Worm (Caenorhabditis elegans) whole organism, L2 larva: ENCODE data around the gene wht-2.

ENCODE experiments used
- C34F6.9 ChIP-seq: fragments of 150-350 bp; optimal IDR thresholded peaks from 2 replicates; lab custom pipeline; 2014; ENCODE audit warnings: missing biosample characterization, missing genetic modification characterization
- F13H6.1 ChIP-seq: sonication (generic microtip); optimal IDR thresholded peaks from 2 replicates; lab custom pipeline; 2016; ENCODE audit warnings: missing genetic modification characterization, missing compliant biosample characterization
- R02D3.7 ChIP-seq: fragments of 150-350 bp; optimal IDR thresholded peaks from 2 replicates; lab custom pipeline; 2014; ENCODE audit warnings: missing biosample characterization, missing genetic modification characterization
- ZK546.5 ChIP-seq: sonication (generic microtip); optimal IDR thresholded peaks from 2 replicates; lab custom pipeline; 2017; ENCODE audit warnings: missing biosample characterization, missing genetic modification characterization
- aly-2 ChIP-seq: fragments of 150-350 bp; optimal IDR thresholded peaks from 2 replicates; lab custom pipeline; 2014; ENCODE audit warnings: missing biosample characterization, missing genetic modification characterization
- ama-1 ChIP-seq: fragments of 150-350 bp; optimal IDR thresholded peaks from 2 replicates; lab custom pipeline; 2018; ENCODE audit warnings: inconsistent platforms
- ceh-16 ChIP-seq: fragments of 150-350 bp; optimal IDR thresholded peaks from 2 replicates; lab custom pipeline; 2014; ENCODE audit warnings: missing biosample characterization, missing genetic modification characterization
- crh-2 ChIP-seq: sonication (generic microtip); optimal IDR thresholded peaks from 2 replicates; lab custom pipeline; 2017; ENCODE audit warnings: missing biosample characterization, missing genetic modification characterization
- dmd-4 ChIP-seq: sonication (generic microtip); optimal IDR thresholded peaks from 2 replicates; lab custom pipeline; 2017; ENCODE audit warnings: missing biosample characterization, missing genetic modification characterization
- egl-27 ChIP-seq: sonication (generic microtip); optimal IDR thresholded peaks from 3 replicates; lab custom pipeline; 2017; ENCODE audit warnings: missing biosample characterization, missing genetic modification reagents, missing genetic modification characterization
- elt-3 ChIP-seq: sonication (generic microtip); optimal IDR thresholded peaks from 2 replicates; lab custom pipeline; 2017; ENCODE audit warnings: missing biosample characterization, missing genetic modification characterization
- fos-1 ChIP-seq: fragments of 150-350 bp; optimal IDR thresholded peaks from 2 replicates; lab custom pipeline; 2014; ENCODE audit warnings: missing biosample characterization, missing genetic modification characterization
- gmeb-1 ChIP-seq: fragments of 150-350 bp; optimal IDR thresholded peaks from 2 replicates; lab custom pipeline; 2014; ENCODE audit warnings: missing biosample characterization, missing genetic modification characterization
- lin-13 ChIP-seq: fragments of 150-350 bp; optimal IDR thresholded peaks from 2 replicates; lab custom pipeline; 2014; ENCODE audit warnings: missing biosample characterization, missing genetic modification reagents, missing genetic modification characterization
- lin-39 ChIP-seq: fragments of 150-350 bp; optimal IDR thresholded peaks from 2 replicates; lab custom pipeline; 2014; ENCODE audit warnings: missing biosample characterization, missing genetic modification reagents, missing genetic modification characterization
- lsy-2 ChIP-seq, 2 experiments: fragments of 150-350 bp in 1 of 2; sonication (generic microtip) in 1 of 2; optimal IDR thresholded peaks; 2 replicates each; lab custom pipeline; 2014 to 2017; ENCODE audit warnings: missing biosample characterization in 2 of 2, missing genetic modification characterization in 2 of 2
- mab-5 ChIP-seq: fragments of 150-350 bp; optimal IDR thresholded peaks from 2 replicates; lab custom pipeline; 2014; ENCODE audit warnings: missing biosample characterization, missing genetic modification characterization
- mbf-1 ChIP-seq: sonication (generic microtip); optimal IDR thresholded peaks from 2 replicates; lab custom pipeline; 2017; ENCODE audit warnings: missing biosample characterization, missing genetic modification characterization
- nhr-10 ChIP-seq: sonication (generic microtip); optimal IDR thresholded peaks from 2 replicates; lab custom pipeline; 2017; ENCODE audit warnings: missing biosample characterization, missing genetic modification characterization
- nhr-12 ChIP-seq: fragments of 150-350 bp; optimal IDR thresholded peaks from 2 replicates; lab custom pipeline; 2014; ENCODE audit warnings: missing biosample characterization, missing genetic modification characterization
- nhr-129 ChIP-seq: fragments of 150-350 bp; optimal IDR thresholded peaks from 2 replicates; lab custom pipeline; 2014; ENCODE audit warnings: missing biosample characterization, missing genetic modification characterization
- nhr-21 ChIP-seq: fragments of 150-350 bp; optimal IDR thresholded peaks from 2 replicates; lab custom pipeline; 2014; ENCODE audit warnings: missing biosample characterization, missing genetic modification characterization
- nhr-23 ChIP-seq: fragments of 150-350 bp; optimal IDR thresholded peaks from 2 replicates; lab custom pipeline; 2014; ENCODE audit warnings: missing biosample characterization, missing genetic modification reagents, missing genetic modification characterization
- nhr-237 ChIP-seq: fragments of 150-350 bp; optimal IDR thresholded peaks from 2 replicates; lab custom pipeline; 2014; ENCODE audit warnings: missing biosample characterization, missing genetic modification characterization
- nhr-25 ChIP-seq: fragments of 150-350 bp; sonication (generic microtip); optimal IDR thresholded peaks from 3 replicates; lab custom pipeline; 2014; ENCODE audit warnings: missing biosample characterization, missing genetic modification characterization
- nhr-6 ChIP-seq: fragments of 150-350 bp; optimal IDR thresholded peaks from 2 replicates; lab custom pipeline; 2014; ENCODE audit warnings: missing biosample characterization, missing genetic modification characterization
- nhr-77 ChIP-seq: fragments of 150-350 bp; optimal IDR thresholded peaks from 2 replicates; lab custom pipeline; 2014; ENCODE audit warnings: missing biosample characterization, missing genetic modification characterization
- peb-1 ChIP-seq: fragments of 150-350 bp; optimal IDR thresholded peaks from 2 replicates; lab custom pipeline; 2014; ENCODE audit warnings: missing biosample characterization, missing genetic modification characterization
- sem-4 ChIP-seq: fragments of 150-350 bp; optimal IDR thresholded peaks from 2 replicates; lab custom pipeline; 2014; ENCODE audit warnings: missing biosample characterization, missing genetic modification reagents, missing genetic modification characterization
- skn-1 ChIP-seq: sonication (generic microtip); optimal IDR thresholded peaks from 2 replicates; lab custom pipeline; 2017; ENCODE audit warnings: missing biosample characterization, missing genetic modification characterization
- sma-3 ChIP-seq: sonication (generic microtip); optimal IDR thresholded peaks from 2 replicates; lab custom pipeline; 2016; ENCODE audit warnings: missing genetic modification reagents, missing genetic modification characterization, missing compliant biosample characterization
- sma-9 ChIP-seq, 2 experiments: fragments of 150-350 bp in 1 of 2; sonication (generic microtip) in 1 of 2; optimal IDR thresholded peaks; 2 replicates each; lab custom pipeline; 2014 to 2016; ENCODE audit warnings: missing genetic modification characterization in 2 of 2, mild to moderate bottlenecking in 1 of 2, missing biosample characterization in 1 of 2, missing compliant biosample characterization in 1 of 2, missing genetic modification reagents in 1 of 2, moderate library complexity in 1 of 2
- snpc-4 ChIP-seq: fragments of 150-350 bp; optimal IDR thresholded peaks from 2 replicates; lab custom pipeline; 2014; ENCODE audit warnings: missing biosample characterization, missing genetic modification characterization
- unc-39 ChIP-seq: fragments of 150-350 bp; optimal IDR thresholded peaks from 2 replicates; lab custom pipeline; 2014; ENCODE audit warnings: missing biosample characterization, missing genetic modification characterization
- unc-55 ChIP-seq: fragments of 150-350 bp; sonication (generic microtip); optimal IDR thresholded peaks from 3 replicates; lab custom pipeline; 2014; ENCODE audit warnings: missing biosample characterization, missing genetic modification reagents, missing genetic modification characterization
- unc-62 ChIP-seq: fragments of 150-350 bp; optimal IDR thresholded peaks from 2 replicates; lab custom pipeline; 2014; ENCODE audit warnings: missing biosample characterization, missing genetic modification reagents, missing genetic modification characterization
- zag-1 ChIP-seq: fragments of 150-350 bp; optimal IDR thresholded peaks from 2 replicates; lab custom pipeline; 2014; ENCODE audit warnings: missing biosample characterization, missing genetic modification characterization
- ztf-1 ChIP-seq: fragments of 200-800 bp; sonication (Bioruptor generic); conservative IDR thresholded peaks from 2 replicates; pipeline ENCODE4 v1.3.6; 2022; ENCODE audit warnings: missing genetic modification characterization, missing compliant biosample characterization
- ztf-11 ChIP-seq: sonication (generic microtip); optimal IDR thresholded peaks from 2 replicates; lab custom pipeline; 2017; ENCODE audit warnings: missing biosample characterization, missing genetic modification characterization
- ztf-4 ChIP-seq: fragments of 150-350 bp; optimal IDR thresholded peaks from 2 replicates; lab custom pipeline; 2014; ENCODE audit warnings: missing biosample characterization, missing genetic modification characterization

wht-2 gene

DNA sequence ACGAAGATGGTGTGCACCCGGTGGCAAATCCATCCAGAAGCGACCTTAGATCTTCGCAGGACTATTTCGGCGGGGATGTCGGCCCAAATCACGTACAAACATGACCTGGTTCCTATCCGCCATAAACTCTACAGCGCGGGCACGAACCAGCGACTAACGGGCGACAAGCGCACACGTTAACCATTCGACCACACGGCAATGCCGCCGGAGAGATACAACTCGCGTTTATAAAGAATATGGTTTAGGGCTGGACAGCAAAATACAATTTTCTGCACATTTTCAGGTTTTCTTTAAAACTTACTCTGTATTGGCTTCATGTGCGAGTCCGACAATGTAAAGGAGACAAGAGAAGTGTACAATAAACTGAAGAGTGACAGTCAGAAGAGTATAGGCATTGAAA is 3.8 kb downstream of the wht-2 start (continued):
- TF ChIP-seq ztf-4 (tag; lab: Kevin White, UChicago) (peak; percentile 68), dmd-4 (tag; lab: Kevin White, UChicago) (no peak), nhr-129 (tag; lab: Kevin White, UChicago) (peak; percentile 79), nhr-77 (peak; percentile 17), aly-2 (tag; lab: Kevin White, UChicago) (no peak), zag-1 (tag; lab: Kevin White, UChicago) (peak; percentile 46), lsy-2 (tag; optimal IDR thresholded peaks at IDR 0.05; lab: Kevin White, UChicago) (peak; percentile 32 to 56), ztf-11 (tag; lab: Kevin White, UChicago) (no peak), nhr-21 (tag; lab: Kevin White, UChicago) (peak; percentile 50), fos-1 (tag; lab: Kevin White, UChicago) (peak; percentile 21), egl-27 (tag; lab: Kevin White, UChicago) (peak; percentile 54), gmeb-1 (peak; percentile 54), F13H6.1 (tag; lab: Kevin White, UChicago) (peak; percentile 60), snpc-4 (tag; lab: Kevin White, UChicago) (peak; percentile 40), sma-9 (GFP tag; optimal IDR thresholded peaks at IDR 0.05; lab: Kevin White, UChicago) (peak; percentile 86), sma-9 (tag; optimal IDR thresholded peaks at IDR 0.05; lab: Kevin White, UChicago) (no peak), unc-55 (GFP tag; lab: Kevin White, UChicago) (peak; percentile 38), elt-3 (tag; lab: Kevin White, UChicago) (no peak), peb-1 (tag; lab: Kevin White, UChicago) (no peak), skn-1 (tag; lab: Kevin White, UChicago) (no peak), mbf-1 (tag; lab: Kevin White, UChicago) (no peak), unc-62 (no peak), lin-13 (GFP tag; lab: Kevin White, UChicago) (peak; percentile 71)

- TF ChIP-seq nhr-77 (no peak), C34F6.9 (no peak), unc-62 (no peak), zag-1 (tag; lab: Kevin White, UChicago) (no peak), fos-1 (tag; lab: Kevin White, UChicago) (no peak), aly-2 (tag; lab: Kevin White, UChicago) (no peak), elt-3 (tag; lab: Kevin White, UChicago) (no peak), ceh-16 (tag; lab: Kevin White, UChicago) (no peak), crh-2 (no peak), nhr-23 (tag; lab: Kevin White, UChicago) (no peak), ztf-4 (tag; lab: Kevin White, UChicago) (no peak), unc-39 (tag; lab: Kevin White, UChicago) (no peak), nhr-10 (tag; lab: Kevin White, UChicago) (no peak), nhr-25 (tag; lab: Kevin White, UChicago) (no peak), sem-4 (tag; lab: Kevin White, UChicago) (no peak), dmd-4 (tag; lab: Kevin White, UChicago) (no peak), nhr-129 (tag; lab: Kevin White, UChicago) (no peak), lsy-2 (tag; optimal IDR thresholded peaks at IDR 0.05; lab: Kevin White, UChicago) (no peak)
Measured at ce11 chrIV:11475080-11475479, 4.8 kb downstream of the wht-2 start.

DNA sequence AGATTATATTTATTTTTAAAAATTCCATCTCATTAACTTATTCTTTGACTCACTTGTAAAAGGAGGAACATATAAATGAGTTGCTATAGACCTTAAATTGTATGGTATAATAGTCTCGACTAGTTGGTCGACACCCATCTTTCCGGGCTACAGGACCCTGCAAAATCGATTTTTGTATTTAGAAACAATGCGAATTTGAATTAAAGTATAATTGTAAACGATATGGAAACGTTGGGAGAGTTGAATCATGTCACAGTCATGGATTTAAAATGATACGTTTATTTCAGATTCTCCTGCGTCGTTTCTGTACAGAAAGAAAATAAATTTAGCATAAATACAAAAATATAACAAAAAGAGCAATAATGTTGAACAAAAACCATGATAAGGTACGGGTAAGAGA is 8.9 kb downstream of the wht-2 start, which contains the start of gene catp-8:
TSS of gene catp-8 (minus strand) at position 157 of the 400 bp plus-strand sequence.
- TF ChIP-seq ama-1 (lab: Kevin White, UChicago) = peak; percentile 57
- no peak for TF ChIP-seq nhr-12
- no peak for TF ChIP-seq gmeb-1
- peak; percentile 8 for TF ChIP-seq ztf-4 (tag; lab: Kevin White, UChicago)
- no peak for TF ChIP-seq zag-1 (tag; lab: Kevin White, UChicago)

- TF ChIP-seq nhr-25 (tag; lab: Kevin White, UChicago) (peak; percentile 39), nhr-21 (tag; lab: Kevin White, UChicago) (peak; percentile 7), ztf-1 (no peak), mab-5 (tag; lab: Kevin White, UChicago) (no peak), elt-3 (tag; lab: Kevin White, UChicago) (no peak), lsy-2 (tag; optimal IDR thresholded peaks at IDR 0.05; lab: Kevin White, UChicago) (peak; percentile 59 to 80), ztf-4 (tag; lab: Kevin White, UChicago) (peak; percentile 48), lin-39 (tag; lab: Kevin White, UChicago) (no peak), egl-27 (tag; lab: Kevin White, UChicago) (no peak), nhr-237 (tag; lab: Kevin White, UChicago) (no peak), F13H6.1 (tag; lab: Kevin White, UChicago) (peak; percentile 23), sma-3 (GFP tag; lab: Kevin White, UChicago) (peak; percentile 56), nhr-129 (tag; lab: Kevin White, UChicago) (peak; percentile 65), sem-4 (tag; lab: Kevin White, UChicago) (peak; percentile 20), ama-1 (lab: Kevin White, UChicago) (peak; percentile 67), ZK546.5 (no peak), skn-1 (tag; lab: Kevin White, UChicago) (peak; percentile 12), crh-2 (peak; percentile 82), C34F6.9 (peak; percentile 94), gmeb-1 (peak; percentile 76), R02D3.7 (tag; lab: Kevin White, UChicago) (no peak), ztf-11 (tag; lab: Kevin White, UChicago) (no peak), nhr-6 (tag; lab: Kevin White, UChicago) (no peak), ceh-16 (tag; lab: Kevin White, UChicago) (no peak), lin-13 (GFP tag; lab: Kevin White, UChicago) (peak; percentile 47), unc-55 (GFP tag; lab: Kevin White, UChicago) (peak; percentile 71), fos-1 (tag; lab: Kevin White, UChicago) (peak; percentile 56), aly-2 (tag; lab: Kevin White, UChicago) (no peak), zag-1 (tag; lab: Kevin White, UChicago) (no peak), dmd-4 (tag; lab: Kevin White, UChicago) (no peak)
Measured at ce11 chrIV:11480027-11480896, 10.0 kb downstream of the wht-2 start, which contains the start of the genes mbf-1 and nse-4. mbf-1 (minus strand) TSS chrIV:11480369. nse-4 (plus strand) TSS chrIV:11480846.
